Fruit fly (Drosophila melanogaster) whole organism, embryonic: Measurements from ENCODE around the gene Tnks.

Source experiments
- Ada2b ChIP-seq: fragments of 200-800 bp; sonication (Bioruptor generic); IDR thresholded peaks from 2 replicates; pipeline ENCODE4 v1.3.6; 2022; ENCODE audit warnings: missing biosample characterization, missing genetic modification characterization
- Aef1 ChIP-seq: fragments of 200-800 bp; sonication (Bioruptor generic); IDR thresholded peaks from 3 replicates; pipeline ENCODE4 v1.3.6; 2022; ENCODE audit warnings: missing biosample characterization, missing genetic modification characterization
- Atf-2 ChIP-seq: fragments of 200-800 bp; sonication (Bioruptor generic); optimal IDR thresholded peaks from 2 replicates; lab custom pipeline; 2016; ENCODE audit warnings: missing biosample characterization, missing genetic modification characterization
- Atf3 ChIP-seq: fragments of 200-800 bp; sonication (Bioruptor generic); optimal IDR thresholded peaks from 3 replicates; lab custom pipeline; 2016; ENCODE audit warnings: missing biosample characterization, missing genetic modification characterization
- CG10979 ChIP-seq: fragments of 200-800 bp; sonication (Bioruptor generic); optimal IDR thresholded peaks from 2 replicates; lab custom pipeline; 2018; ENCODE audit warnings: missing biosample characterization, mild to moderate bottlenecking, missing genetic modification characterization, moderate library complexity
- CG11560 ChIP-seq: fragments of 200-800 bp; sonication (Bioruptor generic); IDR thresholded peaks from 3 replicates; pipeline ENCODE4 v1.3.6; 2022; ENCODE audit warnings: missing biosample characterization, missing genetic modification characterization
- CG11695 ChIP-seq: fragments of 200-800 bp; sonication (Bioruptor generic); IDR thresholded peaks from 3 replicates; pipeline ENCODE4 v1.3.6; 2022; ENCODE audit warnings: missing biosample characterization, missing genetic modification characterization
- CG11696 ChIP-seq: fragments of 200-800 bp; sonication (Bioruptor generic); IDR thresholded peaks from 2 replicates; pipeline ENCODE4 v1.3.6; 2022; ENCODE audit warnings: missing biosample characterization, missing genetic modification characterization
- CG11723 ChIP-seq: fragments of 200-800 bp; sonication (Bioruptor generic); optimal IDR thresholded peaks from 2 replicates; lab custom pipeline; 2017; ENCODE audit warnings: missing biosample characterization, mild to moderate bottlenecking, missing genetic modification characterization
- CG12236 ChIP-seq: fragments of 200-800 bp; sonication (Bioruptor generic); optimal IDR thresholded peaks from 2 replicates; lab custom pipeline; 2016; ENCODE audit warnings: missing biosample characterization, missing genetic modification characterization
- CG13624 ChIP-seq: fragments of 200-800 bp; sonication (Bioruptor generic); optimal IDR thresholded peaks from 2 replicates; lab custom pipeline; 2016; ENCODE audit warnings: missing biosample characterization, missing genetic modification characterization
- CG1602 ChIP-seq: fragments of 200-800 bp; sonication (Bioruptor generic); optimal IDR thresholded peaks from 3 replicates; lab custom pipeline; 2016; ENCODE audit warnings: missing biosample characterization, missing genetic modification characterization
- CG2199 ChIP-seq: fragments of 200-800 bp; sonication (Bioruptor generic); IDR thresholded peaks from 3 replicates; pipeline ENCODE4 v1.3.6; 2022; ENCODE audit warnings: missing biosample characterization, missing genetic modification characterization
- CG30020 ChIP-seq: fragments of 200-800 bp; optimal IDR thresholded peaks from 2 replicates; lab custom pipeline; 2019; ENCODE audit warnings: missing biosample characterization, mild to moderate bottlenecking, missing genetic modification characterization, moderate library complexity
- CG4282 ChIP-seq: fragments of 200-800 bp; sonication (Bioruptor generic); optimal IDR thresholded peaks from 2 replicates; lab custom pipeline; 2016; ENCODE audit warnings: missing biosample characterization, missing genetic modification characterization
- CG5953 ChIP-seq: fragments of 200-800 bp; sonication (Bioruptor generic); IDR thresholded peaks from 2 replicates; pipeline ENCODE4 v1.3.6; 2022; ENCODE audit warnings: missing biosample characterization, missing genetic modification characterization
- CG7271 ChIP-seq: fragments of 200-800 bp; sonication (Bioruptor generic); optimal IDR thresholded peaks from 2 replicates; lab custom pipeline; 2018; ENCODE audit warnings: missing biosample characterization, mild to moderate bottlenecking, missing genetic modification characterization, moderate library complexity
- CG7963 ChIP-seq: fragments of 200-800 bp; sonication (Bioruptor generic); IDR thresholded peaks from 3 replicates; pipeline ENCODE4 v1.3.6; 2022; ENCODE audit warnings: missing biosample characterization, missing genetic modification characterization; ENCODE audit not compliant: partially characterized antibody
- CG9215 ChIP-seq: fragments of 200-800 bp; sonication (Bioruptor generic); IDR thresholded peaks from 2 replicates; pipeline ENCODE4 v1.3.6; 2022; ENCODE audit warnings: missing biosample characterization, missing genetic modification characterization
- Dad ChIP-seq: fragments of 200-800 bp; sonication (Bioruptor generic); optimal IDR thresholded peaks from 3 replicates; lab custom pipeline; 2016; ENCODE audit warnings: missing biosample characterization, missing genetic modification characterization
- Dfd ChIP-seq, 2 experiments: fragments of >200 bp; optimal IDR thresholded peaks; 2 replicates each; lab custom pipeline; 2017; ENCODE audit warnings: missing biosample characterization in 2 of 2, missing genetic modification characterization in 2 of 2
- Dip3 ChIP-seq: fragments of 200-800 bp; sonication (Bioruptor generic); optimal IDR thresholded peaks from 3 replicates; lab custom pipeline; 2016; ENCODE audit warnings: missing biosample characterization, missing genetic modification characterization
- Dll ChIP-seq: fragments of 200-800 bp; sonication (Bioruptor generic); IDR thresholded peaks from 4 replicates; pipeline ENCODE4 v1.3.6; 2022; ENCODE audit warnings: missing biosample characterization, missing genetic modification characterization; ENCODE audit not compliant: partially characterized antibody
- Doc3 ChIP-seq: fragments of 200-800 bp; sonication (Bioruptor generic); IDR thresholded peaks from 3 replicates; pipeline ENCODE4 v1.3.6; 2022; ENCODE audit warnings: missing biosample characterization, missing genetic modification characterization; ENCODE audit not compliant: partially characterized antibody
- Fer1 ChIP-seq: fragments of 200-800 bp; sonication (Bioruptor generic); optimal IDR thresholded peaks from 2 replicates; lab custom pipeline; 2017; ENCODE audit warnings: missing biosample characterization, mild to moderate bottlenecking, missing genetic modification characterization
- Hr3 ChIP-seq: fragments of 200-800 bp; sonication (Bioruptor generic); optimal IDR thresholded peaks from 3 replicates; lab custom pipeline; 2016; ENCODE audit warnings: missing biosample characterization, missing genetic modification characterization
- Lim3 ChIP-seq: fragments of 200-800 bp; sonication (Bioruptor generic); IDR thresholded peaks from 2 replicates; pipeline ENCODE4 v1.3.6; 2022; ENCODE audit warnings: missing biosample characterization, missing genetic modification characterization
- MBD-R2 ChIP-seq: fragments of 200-800 bp; sonication (Bioruptor generic); IDR thresholded peaks from 2 replicates; pipeline ENCODE4 v1.3.6; 2022; ENCODE audit warnings: missing biosample characterization, missing genetic modification characterization
- MTF-1 ChIP-seq: fragments of 200-800 bp; sonication (Bioruptor generic); optimal IDR thresholded peaks from 2 replicates; lab custom pipeline; 2018; ENCODE audit warnings: missing biosample characterization, mild to moderate bottlenecking, missing genetic modification characterization, borderline replicate concordance
- NC2α ChIP-seq: fragments of 200-800 bp; sonication (Bioruptor generic); optimal IDR thresholded peaks from 2 replicates; lab custom pipeline; 2016; ENCODE audit warnings: missing biosample characterization, missing genetic modification characterization
- PHDP ChIP-seq: fragments of 200-800 bp; sonication (Bioruptor generic); optimal IDR thresholded peaks from 3 replicates; lab custom pipeline; 2018; ENCODE audit warnings: missing biosample characterization, mild to moderate bottlenecking, missing genetic modification characterization, moderate library complexity
- Sry-β ChIP-seq: fragments of 200-800 bp; sonication (Bioruptor generic); optimal IDR thresholded peaks from 2 replicates; lab custom pipeline; 2018; ENCODE audit warnings: missing biosample characterization, mild to moderate bottlenecking, missing genetic modification characterization, moderate library complexity
- YL-1 ChIP-seq: fragments of 200-800 bp; sonication (Bioruptor generic); optimal IDR thresholded peaks from 3 replicates; lab custom pipeline; 2017; ENCODE audit warnings: missing biosample characterization, mild to moderate bottlenecking, missing genetic modification characterization
- crol ChIP-seq: fragments of 200-800 bp; sonication (Bioruptor generic); IDR thresholded peaks from 2 replicates; pipeline ENCODE4 v1.3.6; 2022; ENCODE audit warnings: missing biosample characterization, missing genetic modification characterization
- exex ChIP-seq: fragments of 200-800 bp; sonication (Bioruptor generic); optimal IDR thresholded peaks from 4 replicates; lab custom pipeline; 2018; ENCODE audit warnings: missing biosample characterization, mild to moderate bottlenecking, missing genetic modification characterization, moderate library complexity
- eyg ChIP-seq: fragments of 200-800 bp; sonication (Bioruptor generic); optimal IDR thresholded peaks from 3 replicates; lab custom pipeline; 2016; ENCODE audit warnings: missing biosample characterization, missing genetic modification characterization
- ftz-f1 ChIP-seq: fragments of 200-800 bp; sonication (Bioruptor generic); optimal IDR thresholded peaks from 2 replicates; lab custom pipeline; 2016; ENCODE audit warnings: missing biosample characterization, missing genetic modification characterization
- hbn ChIP-seq: fragments of 200-800 bp; sonication (Bioruptor generic); IDR thresholded peaks from 2 replicates; pipeline ENCODE4 v1.3.6; 2022; ENCODE audit warnings: missing biosample characterization, missing genetic modification characterization; ENCODE audit not compliant: partially characterized antibody
- hkb ChIP-seq, 2 experiments: fragments of 200-800 bp in 1 of 2; fragments of >200 bp in 1 of 2; sonication (Bioruptor generic) in 1 of 2; IDR thresholded peaks in 1 of 2; optimal IDR thresholded peaks in 1 of 2; 2 replicates each; pipeline versions ENCODE4 v1.3.6 to Lab custom; 2017 to 2022; ENCODE audit warnings: missing biosample characterization in 1 of 2, missing genetic modification characterization in 1 of 2
- jigr1 ChIP-seq: fragments of 200-800 bp; sonication (Bioruptor generic); IDR thresholded peaks from 3 replicates; pipeline ENCODE4 v1.3.6; 2022; ENCODE audit warnings: missing biosample characterization, missing genetic modification characterization
- nerfin-1 ChIP-seq: fragments of 200-800 bp; sonication (Bioruptor generic); optimal IDR thresholded peaks from 3 replicates; lab custom pipeline; 2019; ENCODE audit warnings: missing biosample characterization, mild to moderate bottlenecking, missing genetic modification characterization, moderate library complexity
- phol ChIP-seq: fragments of 200-800 bp; sonication (Bioruptor generic); optimal IDR thresholded peaks from 3 replicates; lab custom pipeline; 2018; ENCODE audit warnings: missing biosample characterization, mild to moderate bottlenecking, missing genetic modification characterization, moderate library complexity
- pum ChIP-seq: fragments of 200-800 bp; sonication (Bioruptor generic); optimal IDR thresholded peaks from 2 replicates; lab custom pipeline; 2016; ENCODE audit warnings: missing biosample characterization, missing genetic modification characterization
- ranshi ChIP-seq: fragments of 200-800 bp; sonication (Bioruptor generic); IDR thresholded peaks from 2 replicates; pipeline ENCODE4 v1.3.6; 2022; ENCODE audit warnings: missing biosample characterization, missing genetic modification characterization
- sisA ChIP-seq: fragments of 200-800 bp; sonication (Bioruptor generic); IDR thresholded peaks from 2 replicates; pipeline ENCODE4 v1.3.6; 2022; ENCODE audit warnings: missing biosample characterization, missing genetic modification characterization
- so ChIP-seq: fragments of 200-800 bp; sonication (Bioruptor generic); IDR thresholded peaks from 3 replicates; pipeline ENCODE4 v1.3.6; 2022; ENCODE audit warnings: missing biosample characterization, missing genetic modification characterization
- toy ChIP-seq: fragments of 200-800 bp; sonication (Bioruptor generic); IDR thresholded peaks from 2 replicates; pipeline ENCODE4 v1.3.6; 2022; ENCODE audit warnings: missing biosample characterization, missing genetic modification characterization
- trem ChIP-seq: fragments of 200-800 bp; optimal IDR thresholded peaks from 3 replicates; lab custom pipeline; 2019; ENCODE audit warnings: missing biosample characterization, mild to moderate bottlenecking, missing genetic modification characterization, moderate library complexity
- unpg ChIP-seq: fragments of 200-800 bp; sonication (Bioruptor generic); optimal IDR thresholded peaks from 3 replicates; lab custom pipeline; 2018; ENCODE audit warnings: missing biosample characterization, mild to moderate bottlenecking, missing genetic modification characterization, moderate library complexity
- zfh2 ChIP-seq: fragments of 200-800 bp; sonication (Bioruptor generic); optimal IDR thresholded peaks from 2 replicates; lab custom pipeline; 2016; ENCODE audit warnings: missing biosample characterization, missing genetic modification characterization

Gene Tnks

DNA sequence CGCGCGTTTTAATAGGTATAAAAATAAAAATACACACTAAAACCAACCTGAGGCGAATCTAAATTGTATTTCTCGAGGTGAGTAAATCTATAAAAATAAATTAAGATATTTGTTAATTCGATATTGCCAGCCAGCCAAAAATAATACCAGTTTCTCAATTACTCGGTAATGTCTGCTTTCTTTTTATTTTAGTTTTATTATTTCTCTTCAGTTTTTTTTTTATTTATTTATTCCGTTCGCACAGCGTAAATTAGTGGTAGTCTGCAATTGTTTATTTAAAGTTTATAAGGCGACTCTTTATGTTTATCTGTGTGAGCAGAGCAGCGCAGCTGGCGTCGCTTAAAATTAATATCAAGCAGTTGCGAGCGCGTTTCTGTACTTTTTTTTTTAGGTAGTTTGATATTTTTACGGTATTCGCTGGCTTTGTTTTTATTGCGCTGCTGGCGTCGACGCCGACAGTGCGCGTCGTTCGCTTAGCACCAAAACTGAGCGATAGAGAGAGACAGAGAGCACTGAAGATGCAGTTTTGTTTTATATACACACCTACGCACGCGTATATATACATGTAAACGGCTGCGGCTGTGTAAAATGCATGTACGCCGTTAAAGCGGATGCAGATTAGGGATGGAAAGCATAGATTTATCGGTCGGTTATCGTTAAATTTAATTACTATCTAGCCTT, 13.4 kb downstream of the Tnks start (continued):
- TF ChIP-seq NC2α (GFP tag; lab: Kevin White, UChicago) (no peak), CG7271 (tag; lab: Kevin White, UChicago) (no peak), CG4282 (GFP tag; lab: Kevin White, UChicago) (no peak), YL-1 (GFP tag; lab: Kevin White, UChicago) (peak; percentile 42), Dll (GFP tag; lab: Robert Waterston, UW) (peak; percentile 68), pum (GFP tag; lab: Kevin White, UChicago) (no peak), nerfin-1 (peak; percentile 33), eyg (GFP tag; lab: Kevin White, UChicago) (no peak), CG11560 (tag; lab: Robert Waterston, UW) (no peak), Aef1 (GFP tag; lab: Robert Waterston, UW) (no peak), Dad (peak; percentile 9), CG7963 (GFP tag; lab: Robert Waterston, UW) (peak; percentile 85), exex (peak; percentile 15), CG11696 (GFP tag; lab: Robert Waterston, UW) (peak; percentile 94), PHDP (peak; percentile 12), trem (tag; lab: Kevin White, UChicago) (peak; percentile 49), zfh2 (GFP tag; lab: Kevin White, UChicago) (no peak), unpg (GFP tag; lab: Kevin White, UChicago) (no peak), Ada2b (GFP tag; lab: Robert Waterston, UW) (no peak), Lim3 (GFP tag; lab: Robert Waterston, UW) (no peak), CG2199 (GFP tag; lab: Robert Waterston, UW) (0 out of 3 replicates have a peak, but pooled peaks have one; percentile 55), CG11695 (GFP tag; lab: Robert Waterston, UW) (peak; percentile 82), CG12236 (GFP tag; lab: Kevin White, UChicago) (no peak), hbn (GFP tag; lab: Robert Waterston, UW) (peak; percentile 55; the same call in 1 of the 2 replicates), Dip3 (GFP tag; lab: Kevin White, UChicago) (no peak), Doc3 (peak; percentile 52; the same call in 2 of the 3 replicates), ranshi (no peak), CG30020 (tag; lab: Kevin White, UChicago) (no peak), jigr1 (GFP tag; lab: Robert Waterston, UW) (no peak), CG13624 (GFP tag; lab: Kevin White, UChicago) (peak; percentile 34), crol (no peak), Atf-2 (GFP tag; lab: Kevin White, UChicago) (no peak), MBD-R2 (GFP tag; lab: Robert Waterston, UW) (peak; percentile 44; the same call in 1 of the 2 replicates), CG1602 (no peak), Fer1 (GFP tag; lab: Kevin White, UChicago) (no peak), CG10979 (tag; lab: Kevin White, UChicago) (peak; percentile 37), Hr3 (no peak), sisA (GFP tag; lab: Robert Waterston, UW) (no peak), CG5953 (GFP tag; lab: Robert Waterston, UW) (0 out of 2 replicates have a peak, but pooled peaks have one; percentile 31), CG11723 (no peak), ftz-f1 (GFP tag; lab: Kevin White, UChicago) (peak; percentile 39), hkb (optimal IDR thresholded peaks at IDR 0.05; lab: Kevin White, UChicago) (no peak), hkb (GFP tag; IDR thresholded peaks at IDR 0.05; lab: Robert Waterston, UW) (peak; percentile 12; the same call in 1 of the 2 replicates), so (GFP tag; lab: Robert Waterston, UW) (peak; percentile 22; the same call in 1 of the 3 replicates), Sry-β (no peak), CG9215 (GFP tag; lab: Robert Waterston, UW) (no peak), phol (tag; lab: Kevin White, UChicago) (peak; percentile 17), MTF-1 (GFP tag; lab: Kevin White, UChicago) (peak; percentile 28), Dfd (GFP tag; optimal IDR thresholded peaks at IDR 0.05; lab: Kevin White, UChicago) (no peak), Atf3 (GFP tag; lab: Kevin White, UChicago) (no peak), toy (GFP tag; lab: Robert Waterston, UW) (no peak)
